Worm (Caenorhabditis elegans) whole organism, L1 larva: ENCODE measurements around the gene mrps-2.

Experiments used
- C16A3.4 ChIP-seq: fragments of 150-350 bp; optimal IDR thresholded peaks from 2 replicates; lab custom pipeline; 2014; ENCODE audit warnings: missing biosample characterization, missing genetic modification characterization
- C34B4.2 ChIP-seq: sonication (generic microtip); optimal IDR thresholded peaks from 2 replicates; lab custom pipeline; 2017; ENCODE audit warnings: mild to moderate bottlenecking, missing genetic modification characterization, missing compliant biosample characterization
- aha-1 ChIP-seq: fragments of 150-350 bp; optimal IDR thresholded peaks from 2 replicates; lab custom pipeline; 2014; ENCODE audit warnings: missing biosample characterization, missing genetic modification characterization
- aly-2 ChIP-seq: fragments of 150-350 bp; optimal IDR thresholded peaks from 2 replicates; lab custom pipeline; 2014; ENCODE audit warnings: missing biosample characterization, missing genetic modification characterization
- ama-1 ChIP-seq: fragments of 150-350 bp; optimal IDR thresholded peaks from 2 replicates; lab custom pipeline; 2014
- blmp-1 ChIP-seq: fragments of 150-350 bp; optimal IDR thresholded peaks from 2 replicates; lab custom pipeline; 2014; ENCODE audit warnings: missing biosample characterization, missing genetic modification characterization
- dsc-1 ChIP-seq: sonication (generic microtip); optimal IDR thresholded peaks from 2 replicates; lab custom pipeline; 2016; ENCODE audit warnings: mild to moderate bottlenecking, missing genetic modification characterization, missing compliant biosample characterization
- elt-2 ChIP-seq: sonication (generic microtip); optimal IDR thresholded peaks from 2 replicates; lab custom pipeline; 2016; ENCODE audit warnings: missing genetic modification characterization, mild to moderate bottlenecking, inconsistent platforms, missing compliant biosample characterization, missing genetic modification reagents
- elt-3 ChIP-seq, 6 experiments: fragments of 150-350 bp in 1 of 6; sonication (generic microtip); optimal IDR thresholded peaks; 2 replicates each; lab custom pipeline; 2017 to 2018; ENCODE audit warnings: missing biosample characterization in 6 of 6, missing genetic modification characterization in 6 of 6, inconsistent platforms in 1 of 6
- fkh-10 ChIP-seq: sonication (generic microtip); optimal IDR thresholded peaks from 2 replicates; lab custom pipeline; 2017; ENCODE audit warnings: missing biosample characterization, missing genetic modification reagents, missing genetic modification characterization
- fkh-8 ChIP-seq: sonication (generic microtip); optimal IDR thresholded peaks from 2 replicates; lab custom pipeline; 2016; ENCODE audit warnings: mild to moderate bottlenecking, missing genetic modification characterization, missing compliant biosample characterization
- hpl-2 ChIP-seq: fragments of 150-350 bp; optimal IDR thresholded peaks from 2 replicates; lab custom pipeline; 2014; ENCODE audit warnings: missing biosample characterization, missing genetic modification reagents, missing genetic modification characterization
- jun-1 ChIP-seq: fragments of 150-350 bp; optimal IDR thresholded peaks from 2 replicates; lab custom pipeline; 2014; ENCODE audit warnings: missing biosample characterization, missing genetic modification reagents, missing genetic modification characterization
- lin-13 ChIP-seq: fragments of 150-350 bp; optimal IDR thresholded peaks from 2 replicates; lab custom pipeline; 2014; ENCODE audit warnings: missing biosample characterization, missing genetic modification reagents, missing genetic modification characterization
- lin-14 ChIP-seq: fragments of 200-800 bp; sonication (Bioruptor generic); optimal IDR thresholded peaks from 2 replicates; lab custom pipeline; 2018; ENCODE audit warnings: mild to moderate bottlenecking, missing genetic modification characterization, moderate library complexity, missing compliant biosample characterization
- lin-15B ChIP-seq: fragments of 150-350 bp; sonication (generic microtip); optimal IDR thresholded peaks from 3 replicates; lab custom pipeline; 2014; ENCODE audit warnings: missing biosample characterization, missing genetic modification characterization
- lin-35 ChIP-seq, 2 experiments: fragments of 150-350 bp; optimal IDR thresholded peaks; 2 replicates each; lab custom pipeline; 2014; ENCODE audit warnings: missing biosample characterization in 2 of 2, missing genetic modification characterization in 2 of 2, missing genetic modification reagents in 2 of 2
- lsy-2 ChIP-seq, 2 experiments: fragments of 150-350 bp; optimal IDR thresholded peaks; 2 replicates each; lab custom pipeline; 2014; ENCODE audit warnings: missing biosample characterization in 2 of 2, missing genetic modification characterization in 2 of 2
- mep-1 ChIP-seq: fragments of 150-350 bp; optimal IDR thresholded peaks from 2 replicates; lab custom pipeline; 2014; ENCODE audit warnings: missing biosample characterization, missing genetic modification characterization
- nhr-11 ChIP-seq: fragments of 150-350 bp; optimal IDR thresholded peaks from 2 replicates; lab custom pipeline; 2014; ENCODE audit warnings: missing biosample characterization, missing genetic modification characterization
- nhr-12 ChIP-seq: sonication (generic microtip); optimal IDR thresholded peaks from 2 replicates; lab custom pipeline; 2017; ENCODE audit warnings: missing biosample characterization, missing genetic modification characterization
- nhr-237 ChIP-seq: fragments of 150-350 bp; optimal IDR thresholded peaks from 2 replicates; lab custom pipeline; 2014; ENCODE audit warnings: missing biosample characterization, missing genetic modification characterization
- nhr-28 ChIP-seq: fragments of 150-350 bp; optimal IDR thresholded peaks from 2 replicates; lab custom pipeline; 2014; ENCODE audit warnings: missing biosample characterization, missing genetic modification characterization
- nhr-84 ChIP-seq: sonication (generic microtip); optimal IDR thresholded peaks from 2 replicates; lab custom pipeline; 2017; ENCODE audit warnings: missing biosample characterization, missing genetic modification characterization
- nhr-85 ChIP-seq: sonication (generic microtip); peaks from one replicate; lab custom pipeline; 2016; ENCODE audit warnings: missing genetic modification characterization, inconsistent platforms, missing compliant biosample characterization
- nhr-90 ChIP-seq: sonication (generic microtip); optimal IDR thresholded peaks from 2 replicates; lab custom pipeline; 2016; ENCODE audit warnings: mild to moderate bottlenecking, missing genetic modification characterization, missing compliant biosample characterization; ENCODE audit not compliant: poor library complexity
- pqm-1 ChIP-seq: sonication (generic microtip); optimal IDR thresholded peaks from 3 replicates; lab custom pipeline; 2017; ENCODE audit warnings: missing biosample characterization, missing genetic modification characterization
- skn-1 ChIP-seq: fragments of 150-350 bp; optimal IDR thresholded peaks from 2 replicates; lab custom pipeline; 2014; ENCODE audit warnings: missing biosample characterization, missing genetic modification characterization
- snpc-4 ChIP-seq: fragments of 150-350 bp; optimal IDR thresholded peaks from 2 replicates; lab custom pipeline; 2014; ENCODE audit warnings: missing biosample characterization, missing genetic modification characterization
- sox-4 ChIP-seq: sonication (generic microtip); optimal IDR thresholded peaks from 2 replicates; lab custom pipeline; 2016; ENCODE audit warnings: missing genetic modification characterization, missing compliant biosample characterization
- sptf-1 ChIP-seq: fragments of 150-350 bp; optimal IDR thresholded peaks from 2 replicates; lab custom pipeline; 2014; ENCODE audit warnings: missing biosample characterization, missing genetic modification characterization
- swsn-7 ChIP-seq: sonication (generic microtip); optimal IDR thresholded peaks from 2 replicates; lab custom pipeline; 2016; ENCODE audit warnings: missing genetic modification characterization, missing compliant biosample characterization
- tbx-2 ChIP-seq: sonication (generic microtip); optimal IDR thresholded peaks from 2 replicates; lab custom pipeline; 2016; ENCODE audit warnings: missing genetic modification characterization, missing compliant biosample characterization
- unc-62 ChIP-seq: fragments of 150-350 bp; optimal IDR thresholded peaks from 2 replicates; lab custom pipeline; 2014; ENCODE audit warnings: missing biosample characterization, missing genetic modification reagents, missing genetic modification characterization
- vab-15 ChIP-seq: sonication (generic microtip); optimal IDR thresholded peaks from 2 replicates; lab custom pipeline; 2017; ENCODE audit warnings: missing genotype, mild to moderate bottlenecking, missing genetic modification characterization, missing compliant biosample characterization
- zip-4 ChIP-seq: fragments of 200-800 bp; sonication (Bioruptor generic); optimal IDR thresholded peaks from 2 replicates; lab custom pipeline; 2018; ENCODE audit warnings: mild to moderate bottlenecking, missing genetic modification characterization, moderate library complexity, missing compliant biosample characterization
- ztf-11 ChIP-seq, 2 experiments: sonication (generic microtip); optimal IDR thresholded peaks; 2 replicates each; lab custom pipeline; 2016 to 2017; ENCODE audit warnings: missing genetic modification characterization in 2 of 2, missing biosample characterization in 1 of 2, missing compliant biosample characterization in 1 of 2

mrps-2 gene

DNA sequence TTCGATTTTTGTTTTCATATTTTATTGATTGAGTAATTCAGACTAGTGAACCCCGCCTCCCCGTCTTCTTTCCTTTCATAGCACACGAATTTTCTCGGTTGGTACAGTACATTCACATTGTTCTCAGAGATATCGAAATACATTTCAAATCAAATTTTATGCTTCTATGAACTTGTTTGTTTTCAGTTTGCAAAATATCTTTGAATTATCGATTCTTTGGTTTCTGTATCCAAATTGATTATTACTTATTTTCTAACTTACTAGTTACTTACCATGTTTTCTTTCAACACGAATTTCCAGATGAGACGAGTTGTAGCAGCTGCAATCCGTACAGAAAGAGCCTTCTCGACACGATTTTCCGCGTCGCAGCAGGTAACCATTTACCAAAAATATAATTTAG lies at the start of gene mrps-2:
mrps-2 (plus strand) TSS at position 301 of the 400 bp plus-strand sequence.
- no peak for TF ChIP-seq elt-3 (tag; optimal IDR thresholded peaks at IDR 0.05; lab: Kevin White, UChicago)
- no peak for TF ChIP-seq skn-1 (tag; lab: Kevin White, UChicago)
- TF ChIP-seq nhr-85 (tag; lab: Kevin White, UChicago), result peak; percentile 29

DNA sequence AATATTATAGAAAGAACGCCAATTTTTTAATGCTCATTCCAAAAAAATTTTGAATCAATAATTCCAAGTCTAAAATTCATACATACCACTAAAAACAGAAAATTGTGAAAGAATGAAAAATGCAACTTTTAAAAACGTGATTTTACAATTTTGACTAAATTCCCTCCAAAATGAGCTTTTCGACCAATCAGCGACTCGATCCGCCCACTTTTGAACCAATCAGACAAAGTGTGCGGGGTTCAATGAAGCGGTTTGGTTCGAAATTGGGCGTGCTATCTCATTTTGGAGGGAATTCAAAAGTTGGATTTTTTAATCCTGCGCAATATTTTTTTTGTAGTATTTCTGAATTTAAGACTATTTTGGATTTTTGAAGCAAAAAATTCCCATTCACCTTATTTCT lies 48.2 kb upstream of the mrps-2 start:
- TF ChIP-seq ztf-11 (tag; optimal IDR thresholded peaks at IDR 0.05; lab: Kevin White, UChicago) (no peak), dsc-1 (tag; lab: Kevin White, UChicago) (no peak), C16A3.4 (tag; lab: Kevin White, UChicago) (no peak), unc-62 (GFP tag; lab: Kevin White, UChicago) (no peak), fkh-8 (tag; lab: Kevin White, UChicago) (no peak), aha-1 (no peak), lsy-2 (tag; optimal IDR thresholded peaks at IDR 0.05; lab: Kevin White, UChicago) (no peak), tbx-2 (tag; lab: Kevin White, UChicago) (no peak), zip-4 (GFP tag; lab: Kevin White, UChicago) (no peak), sptf-1 (tag; lab: Kevin White, UChicago) (no peak), jun-1 (tag; lab: Kevin White, UChicago) (no peak), blmp-1 (tag; lab: Kevin White, UChicago) (no peak), lin-13 (GFP tag; lab: Kevin White, UChicago) (no peak), snpc-4 (no peak), nhr-237 (tag; lab: Kevin White, UChicago) (no peak)

DNA sequence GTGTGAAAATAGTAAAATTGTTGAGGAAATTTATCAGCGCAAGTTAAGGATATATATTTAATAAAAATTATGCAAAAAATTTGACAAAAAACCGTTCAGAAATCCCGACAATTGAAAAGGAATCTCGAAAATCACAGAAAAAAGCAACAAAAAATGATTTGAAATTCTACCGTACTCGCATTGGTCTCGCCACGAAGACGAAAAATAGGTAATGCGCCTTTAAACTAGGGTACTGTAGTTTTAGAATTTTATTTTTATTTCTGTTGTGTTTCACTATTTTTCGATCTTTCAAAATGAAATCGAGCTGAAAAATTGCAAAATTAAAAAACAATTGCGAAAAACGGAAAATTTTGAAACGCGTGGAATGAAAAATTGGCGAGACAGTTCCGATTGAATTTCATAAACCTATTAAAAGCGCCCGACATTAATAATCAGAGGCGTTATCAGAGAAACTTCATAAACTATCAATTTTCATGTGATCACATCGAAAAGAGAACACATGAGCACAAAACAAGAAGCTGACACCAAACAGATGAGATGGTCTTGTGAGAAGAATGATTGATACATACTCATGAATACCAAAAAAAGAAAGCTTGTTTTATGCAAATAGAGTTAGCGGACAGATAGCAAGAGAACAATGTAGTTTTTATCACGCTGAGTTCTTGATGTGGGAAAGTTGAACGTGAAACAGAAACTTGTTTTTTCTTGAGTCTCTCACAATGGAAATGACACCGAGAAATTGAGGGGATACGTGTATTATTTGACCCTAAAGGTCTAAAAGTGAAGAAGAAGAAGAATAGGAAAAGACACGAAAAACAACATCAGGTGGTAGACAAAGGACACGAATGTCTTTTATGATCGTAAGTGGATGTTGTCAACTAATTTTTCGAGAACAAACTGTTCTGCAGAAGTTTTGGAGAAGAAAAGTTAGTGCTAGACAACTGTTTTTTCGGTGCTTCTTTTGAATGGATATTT lies 40.4 kb upstream of the mrps-2 start:
- TF ChIP-seq blmp-1 (tag; lab: Kevin White, UChicago) (peak; percentile 21), sox-4 (no peak), lin-15B (tag; lab: Kevin White, UChicago) (no peak), vab-15 (tag; lab: Kevin White, UChicago) (no peak), elt-2 (tag; lab: Kevin White, UChicago) (peak; percentile 79), sptf-1 (tag; lab: Kevin White, UChicago) (no peak), skn-1 (tag; lab: Kevin White, UChicago) (no peak), ama-1 (peak; percentile 42), lin-35 (GFP tag; optimal IDR thresholded peaks at IDR 0.05; lab: Kevin White, UChicago) (peak in 1 of 2 experiments; percentile 18), nhr-237 (tag; lab: Kevin White, UChicago) (no peak), fkh-10 (GFP tag; lab: Kevin White, UChicago) (no peak), nhr-90 (tag; lab: Kevin White, UChicago) (no peak), nhr-11 (tag; lab: Kevin White, UChicago) (no peak), C34B4.2 (tag; lab: Kevin White, UChicago) (no peak), aly-2 (tag; lab: Kevin White, UChicago) (no peak), nhr-85 (tag; lab: Kevin White, UChicago) (peak; percentile 65), lsy-2 (tag; optimal IDR thresholded peaks at IDR 0.05; lab: Kevin White, UChicago) (no peak)

DNA sequence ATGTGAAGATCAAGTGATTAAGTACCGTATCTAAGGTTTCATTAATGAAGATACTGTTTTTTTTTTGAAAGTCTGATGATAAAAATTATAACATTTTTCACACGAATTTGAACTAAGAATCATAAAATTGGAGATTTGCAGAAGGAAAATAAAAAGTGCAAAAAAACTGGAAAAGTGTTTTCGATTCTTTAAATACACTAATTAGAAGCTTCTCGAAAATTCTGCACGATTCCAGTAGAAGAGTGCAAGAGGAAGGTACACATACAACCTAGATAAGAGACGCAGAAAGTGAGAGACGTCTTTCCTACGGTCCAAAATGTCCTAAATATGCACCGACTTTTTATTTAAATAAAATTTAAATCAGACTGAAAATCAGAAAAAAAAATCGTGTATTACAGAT lies 39.3 kb upstream of the mrps-2 start:
- no peak for TF ChIP-seq nhr-84 (tag; lab: Kevin White, UChicago)
- peak; percentile 2 for TF ChIP-seq lin-14 (GFP tag; lab: Kevin White, UChicago)
- no peak for TF ChIP-seq sox-4
- no peak for TF ChIP-seq pqm-1
- peak; percentile 75 for TF ChIP-seq mep-1 (tag; lab: Kevin White, UChicago)
- TF ChIP-seq C16A3.4 (tag; lab: Kevin White, UChicago), result no peak
- TF ChIP-seq swsn-7 (tag; lab: Kevin White, UChicago), result peak; percentile 18
- no peak for TF ChIP-seq hpl-2
- no peak for TF ChIP-seq nhr-90 (tag; lab: Kevin White, UChicago)
- TF ChIP-seq nhr-28, result no peak
- no peak for TF ChIP-seq aha-1
- no peak for TF ChIP-seq nhr-12 (tag; lab: Kevin White, UChicago)
- TF ChIP-seq vab-15 (tag; lab: Kevin White, UChicago), result no peak
